Fruit fly (Drosophila melanogaster) whole organism, embryonic: Measurements from ENCODE around the gene CG42579.

Experiments used
- Ada2b ChIP-seq: fragments of 200-800 bp; sonication (Bioruptor generic); IDR thresholded peaks from 2 replicates; pipeline ENCODE4 v1.3.6; 2022; ENCODE audit warnings: missing biosample characterization, missing genetic modification characterization
- Antp ChIP-seq: fragments of 200-800 bp; sonication (Bioruptor generic); optimal IDR thresholded peaks from 3 replicates; lab custom pipeline; 2016; ENCODE audit warnings: missing biosample characterization, missing genetic modification characterization
- Awh ChIP-seq: fragments of 200-800 bp; sonication (Bioruptor generic); IDR thresholded peaks from 2 replicates; pipeline ENCODE4, ENCODE4 v1.3.6; 2022; ENCODE audit warnings: missing biosample characterization, missing genetic modification characterization
- BEAF-32 ChIP-seq: fragments of 200-800 bp; sonication (Bioruptor generic); optimal IDR thresholded peaks from 3 replicates; lab custom pipeline; 2017; ENCODE audit warnings: missing biosample characterization, missing genetic modification characterization, mild to moderate bottlenecking, moderate library complexity, missing genetic modification reagents
- Blimp-1 ChIP-seq: fragments of 200-800 bp; sonication (Bioruptor generic); optimal IDR thresholded peaks from 3 replicates; lab custom pipeline; 2018; ENCODE audit warnings: missing biosample characterization, missing genetic modification characterization, mild to moderate bottlenecking, moderate library complexity, missing genetic modification reagents
- CG12155 ChIP-seq: fragments of 200-800 bp; sonication (Bioruptor generic); optimal IDR thresholded peaks from 3 replicates; lab custom pipeline; 2016; ENCODE audit warnings: missing biosample characterization, missing genetic modification characterization
- CG12659 ChIP-seq: fragments of 200-800 bp; sonication (Bioruptor generic); optimal IDR thresholded peaks from 3 replicates; lab custom pipeline; 2017; ENCODE audit warnings: mild to moderate bottlenecking, missing biosample characterization, missing genetic modification reagents, missing genetic modification characterization
- CG14014 ChIP-seq: fragments of 200-800 bp; sonication (Bioruptor generic); IDR thresholded peaks from 2 replicates; pipeline ENCODE4 v1.3.6; 2022; ENCODE audit warnings: missing biosample characterization, missing genetic modification characterization
- CG15269 ChIP-seq: fragments of 200-800 bp; sonication (Bioruptor generic); optimal IDR thresholded peaks from 2 replicates; lab custom pipeline; 2018; ENCODE audit warnings: missing biosample characterization, mild to moderate bottlenecking, missing genetic modification characterization, moderate library complexity
- CG16863 ChIP-seq: fragments of 200-800 bp; sonication (Bioruptor generic); optimal IDR thresholded peaks from 3 replicates; lab custom pipeline; 2016; ENCODE audit warnings: missing biosample characterization, missing genetic modification characterization
- CG2116 ChIP-seq: fragments of 200-800 bp; sonication (Bioruptor generic); optimal IDR thresholded peaks from 3 replicates; lab custom pipeline; 2018; ENCODE audit warnings: missing biosample characterization, mild to moderate bottlenecking, missing genetic modification characterization
- CG30020 ChIP-seq: fragments of 200-800 bp; optimal IDR thresholded peaks from 2 replicates; lab custom pipeline; 2019; ENCODE audit warnings: missing biosample characterization, mild to moderate bottlenecking, missing genetic modification characterization, moderate library complexity
- CG30403 ChIP-seq: fragments of 200-800 bp; sonication (Bioruptor generic); optimal IDR thresholded peaks from 3 replicates; lab custom pipeline; 2016; ENCODE audit warnings: missing biosample characterization, missing genetic modification characterization
- CG3065 ChIP-seq: fragments of 200-800 bp; sonication (Bioruptor generic); optimal IDR thresholded peaks from 2 replicates; lab custom pipeline; 2016; ENCODE audit warnings: missing biosample characterization, missing genetic modification characterization
- CG3163 ChIP-seq: fragments of 200-800 bp; sonication (Bioruptor generic); optimal IDR thresholded peaks from 3 replicates; lab custom pipeline; 2016; ENCODE audit warnings: missing biosample characterization, missing genetic modification characterization
- CG8388 ChIP-seq: fragments of 200-800 bp; sonication (Bioruptor generic); optimal IDR thresholded peaks from 2 replicates; lab custom pipeline; 2019; ENCODE audit warnings: missing biosample characterization, mild to moderate bottlenecking, missing genetic modification characterization, moderate library complexity
- CG9727 ChIP-seq: fragments of 200-800 bp; sonication (Bioruptor generic); optimal IDR thresholded peaks from 3 replicates; lab custom pipeline; 2017; ENCODE audit warnings: missing biosample characterization, mild to moderate bottlenecking, missing genetic modification characterization
- CG9817 ChIP-seq: fragments of 200-800 bp; sonication (Bioruptor generic); optimal IDR thresholded peaks from 2 replicates; lab custom pipeline; 2018; ENCODE audit warnings: missing biosample characterization, mild to moderate bottlenecking, missing genetic modification characterization, moderate library complexity
- CrebB ChIP-seq: fragments of 200-800 bp; sonication (Bioruptor generic); optimal IDR thresholded peaks from 3 replicates; lab custom pipeline; 2018; ENCODE audit warnings: missing biosample characterization, mild to moderate bottlenecking, missing genetic modification characterization
- Dref ChIP-seq: fragments of 200-800 bp; sonication (Bioruptor generic); IDR thresholded peaks from 2 replicates; pipeline ENCODE4 v1.3.6; 2022; ENCODE audit warnings: missing biosample characterization, missing genetic modification characterization
- Gug ChIP-seq: fragments of 200-800 bp; sonication (Bioruptor generic); IDR thresholded peaks from 4 replicates; pipeline ENCODE4 v1.3.6; 2022; ENCODE audit warnings: missing biosample characterization, missing genetic modification characterization
- H2.0 ChIP-seq: fragments of 200-800 bp; sonication (Bioruptor generic); IDR thresholded peaks from 2 replicates; pipeline ENCODE4 v1.3.6; 2022; ENCODE audit warnings: missing biosample characterization, missing genetic modification characterization
- HLH54F ChIP-seq: fragments of 200-800 bp; sonication (Bioruptor generic); optimal IDR thresholded peaks from 3 replicates; lab custom pipeline; 2016; ENCODE audit warnings: missing biosample characterization, missing genetic modification characterization
- Sox102F ChIP-seq: fragments of 200-800 bp; sonication (Bioruptor generic); optimal IDR thresholded peaks from 2 replicates; lab custom pipeline; 2018; ENCODE audit warnings: missing biosample characterization, mild to moderate bottlenecking, missing genetic modification characterization, moderate library complexity
- Xbp1 ChIP-seq: fragments of 200-800 bp; sonication (Bioruptor generic); optimal IDR thresholded peaks from 3 replicates; lab custom pipeline; 2016; ENCODE audit warnings: missing biosample characterization, mild to moderate bottlenecking, missing genetic modification characterization
- ash1 ChIP-seq: fragments of 200-800 bp; sonication (Bioruptor generic); optimal IDR thresholded peaks from 2 replicates; lab custom pipeline; 2018; ENCODE audit warnings: missing biosample characterization, mild to moderate bottlenecking, missing genetic modification characterization
- chm ChIP-seq: fragments of 200-800 bp; sonication (Bioruptor generic); IDR thresholded peaks from 2 replicates; pipeline ENCODE4 v1.3.6; 2022; ENCODE audit warnings: missing biosample characterization, missing genetic modification characterization
- da ChIP-seq: fragments of 200-800 bp; sonication (Bioruptor generic); optimal IDR thresholded peaks from 2 replicates; lab custom pipeline; 2016; ENCODE audit warnings: missing biosample characterization, missing genetic modification characterization
- dmrt99B ChIP-seq: fragments of 200-800 bp; sonication (Bioruptor generic); optimal IDR thresholded peaks from 2 replicates; lab custom pipeline; 2018; ENCODE audit warnings: missing biosample characterization, mild to moderate bottlenecking, missing genetic modification characterization, moderate library complexity
- dysf ChIP-seq: fragments of 200-800 bp; sonication (Bioruptor generic); IDR thresholded peaks from 3 replicates; pipeline ENCODE4 v1.3.6; 2022; ENCODE audit warnings: missing biosample characterization, missing genetic modification characterization
- ems ChIP-seq: fragments of 200-800 bp; sonication (Bioruptor generic); optimal IDR thresholded peaks from 3 replicates; lab custom pipeline; 2016; ENCODE audit warnings: missing biosample characterization, missing genetic modification characterization
- ewg ChIP-seq: fragments of 200-800 bp; sonication (Bioruptor generic); optimal IDR thresholded peaks from 3 replicates; lab custom pipeline; 2017; ENCODE audit warnings: mild to moderate bottlenecking, missing biosample characterization, missing genetic modification reagents, missing genetic modification characterization
- fd96Cb ChIP-seq: fragments of 200-800 bp; sonication (Bioruptor generic); optimal IDR thresholded peaks from 2 replicates; lab custom pipeline; 2018; ENCODE audit warnings: missing biosample characterization, mild to moderate bottlenecking, missing genetic modification characterization, moderate library complexity
- her ChIP-seq: fragments of 200-800 bp; sonication (Bioruptor generic); optimal IDR thresholded peaks from 2 replicates; lab custom pipeline; 2016; ENCODE audit warnings: missing biosample characterization, missing genetic modification characterization
- hkb ChIP-seq, 2 experiments: fragments of 200-800 bp in 1 of 2; fragments of >200 bp in 1 of 2; sonication (Bioruptor generic) in 1 of 2; IDR thresholded peaks in 1 of 2; optimal IDR thresholded peaks in 1 of 2; 2 replicates each; pipeline versions ENCODE4 v1.3.6 to Lab custom; 2017 to 2022; ENCODE audit warnings: missing biosample characterization in 1 of 2, missing genetic modification characterization in 1 of 2
- insv ChIP-seq, 2 experiments: fragments of 200-800 bp; sonication (Bioruptor generic); optimal IDR thresholded peaks; 3 replicates each; lab custom pipeline; 2016 to 2018; ENCODE audit warnings: missing biosample characterization in 2 of 2, missing genetic modification characterization in 2 of 2
- jumu ChIP-seq: fragments of 200-800 bp; sonication (Bioruptor generic); optimal IDR thresholded peaks from 3 replicates; lab custom pipeline; 2016; ENCODE audit warnings: missing biosample characterization, missing genetic modification characterization
- lov ChIP-seq, 2 experiments: fragments of 200-800 bp in 1 of 2; fragments of >200 bp in 1 of 2; sonication (Bioruptor generic) in 1 of 2; IDR thresholded peaks in 1 of 2; optimal IDR thresholded peaks in 1 of 2; 2 replicates in 1 of 2; 3 replicates in 1 of 2; pipeline versions ENCODE4 v1.3.6 to Lab custom; 2017 to 2022; ENCODE audit warnings: missing biosample characterization in 1 of 2, missing genetic modification characterization in 1 of 2
- nerfin-1 ChIP-seq: fragments of 200-800 bp; sonication (Bioruptor generic); optimal IDR thresholded peaks from 3 replicates; lab custom pipeline; 2019; ENCODE audit warnings: missing biosample characterization, mild to moderate bottlenecking, missing genetic modification characterization, moderate library complexity
- org-1 ChIP-seq: fragments of 200-800 bp; sonication (Bioruptor generic); optimal IDR thresholded peaks from 2 replicates; lab custom pipeline; 2017; ENCODE audit warnings: missing biosample characterization, missing genetic modification characterization
- pan ChIP-seq, 4 experiments: fragments of >200 bp in 3 of 4; fragments of 200-800 bp in 1 of 4; sonication (Bioruptor generic) in 1 of 4; optimal IDR thresholded peaks in 3 of 4; IDR thresholded peaks in 1 of 4; 2 replicates each; pipeline versions ENCODE4 v1.3.6 to Lab custom; 2017 to 2022; ENCODE audit warnings: missing biosample characterization in 2 of 4, missing genetic modification characterization in 2 of 4, mixed read lengths in 1 of 4
- prd ChIP-seq, 3 experiments: fragments of >200 bp in 2 of 3; fragments of 200-800 bp in 1 of 3; sonication (Bioruptor generic) in 1 of 3; optimal IDR thresholded peaks in 2 of 3; IDR thresholded peaks in 1 of 3; 2 replicates in 2 of 3; 3 replicates in 1 of 3; pipeline versions ENCODE4 v1.3.6 to Lab custom; 2017 to 2022; ENCODE audit warnings: missing biosample characterization in 1 of 3, missing genetic modification characterization in 1 of 3
- sc ChIP-seq, 3 experiments: fragments of >200 bp in 2 of 3; fragments of 200-800 bp in 1 of 3; sonication (Bioruptor generic) in 1 of 3; optimal IDR thresholded peaks; 2 replicates in 2 of 3; 3 replicates in 1 of 3; lab custom pipeline; 2017; ENCODE audit warnings: mild to moderate bottlenecking in 1 of 3, missing biosample characterization in 1 of 3, missing genetic modification characterization in 1 of 3, missing genetic modification reagents in 1 of 3
- sens-2 ChIP-seq: fragments of 200-800 bp; sonication (Bioruptor generic); IDR thresholded peaks from 2 replicates; pipeline ENCODE4 v1.3.6; 2022; ENCODE audit warnings: missing biosample characterization, missing genetic modification characterization
- seq ChIP-seq: fragments of 200-800 bp; sonication (Bioruptor generic); IDR thresholded peaks from 2 replicates; pipeline ENCODE4 v1.3.6; 2022; ENCODE audit warnings: missing biosample characterization, missing genetic modification characterization
- wek ChIP-seq: fragments of 200-800 bp; sonication (Bioruptor generic); optimal IDR thresholded peaks from 3 replicates; lab custom pipeline; 2018; ENCODE audit warnings: missing biosample characterization, mild to moderate bottlenecking, missing genetic modification characterization, moderate library complexity
- zen ChIP-seq: fragments of 200-800 bp; sonication (Bioruptor generic); optimal IDR thresholded peaks from 3 replicates; lab custom pipeline; 2018; ENCODE audit warnings: missing biosample characterization, mild to moderate bottlenecking, missing genetic modification characterization, moderate library complexity

The CG42579 gene

dm6 chrX:20511382-20511853 is 16.0 kb upstream of the CG42579 start, which contains the start of gene CG1812 (continued):
- TF ChIP-seq CrebB (tag; lab: Kevin White, UChicago) (peak; percentile 38), chm (GFP tag; lab: Robert Waterston, UW) (peak; percentile 69), ash1 (GFP tag; lab: Kevin White, UChicago) (no peak), ewg (GFP tag; lab: Kevin White, UChicago) (peak; percentile 13), CG30403 (peak; percentile 43), hkb (optimal IDR thresholded peaks at IDR 0.05; lab: Kevin White, UChicago) (no peak), hkb (GFP tag; IDR thresholded peaks at IDR 0.05; lab: Robert Waterston, UW) (peak; percentile 65), Ada2b (GFP tag; lab: Robert Waterston, UW) (peak; percentile 47; the same call in 1 of the 2 replicates), CG12155 (GFP tag; lab: Kevin White, UChicago) (no peak), CG30020 (tag; lab: Kevin White, UChicago) (no peak), fd96Cb (tag; lab: Kevin White, UChicago) (peak; percentile 17), dysf (peak; percentile 61; the same call in 2 of the 3 replicates), CG8388 (GFP tag; lab: Kevin White, UChicago) (peak; percentile 5), CG2116 (GFP tag; lab: Kevin White, UChicago) (peak; percentile 13), insv (GFP tag; optimal IDR thresholded peaks at IDR 0.05; lab: Kevin White, UChicago) (peak in 1 of 2 experiments; percentile 44), CG3163 (GFP tag; lab: Kevin White, UChicago) (no peak), sc (optimal IDR thresholded peaks at IDR 0.05; lab: Kevin White, UChicago) (no peak), sc (GFP tag; optimal IDR thresholded peaks at IDR 0.05; lab: Kevin White, UChicago) (no peak), wek (GFP tag; lab: Kevin White, UChicago) (peak; percentile 11), CG9817 (tag; lab: Kevin White, UChicago) (no peak), Sox102F (GFP tag; lab: Kevin White, UChicago) (peak; percentile 37), HLH54F (no peak), CG14014 (GFP tag; lab: Robert Waterston, UW) (peak; percentile 50; the same call in 1 of the 2 replicates), CG12659 (GFP tag; lab: Kevin White, UChicago) (peak; percentile 30), seq (GFP tag; lab: Robert Waterston, UW) (peak; percentile 50; the same call in 1 of the 2 replicates), lov (optimal IDR thresholded peaks at IDR 0.05; lab: Kevin White, UChicago) (no peak), lov (GFP tag; IDR thresholded peaks at IDR 0.05; lab: Robert Waterston, UW) (no peak), Gug (GFP tag; lab: Robert Waterston, UW) (peak; percentile 38; the same call in 1 of the 4 replicates), org-1 (GFP tag; lab: Kevin White, UChicago) (peak; percentile 8), ems (GFP tag; lab: Kevin White, UChicago) (peak; percentile 19), CG3065 (no peak), BEAF-32 (GFP tag; lab: Kevin White, UChicago) (peak; percentile 23), H2.0 (GFP tag; lab: Robert Waterston, UW) (0 out of 2 replicates have a peak, but pooled peaks have one; percentile 21), Blimp-1 (GFP tag; lab: Kevin White, UChicago) (peak; percentile 19), jumu (GFP tag; lab: Kevin White, UChicago) (no peak), her (GFP tag; lab: Kevin White, UChicago) (peak; percentile 48), nerfin-1 (peak; percentile 8), da (no peak), pan (optimal IDR thresholded peaks at IDR 0.05; lab: Kevin White, UChicago) (no peak), pan (GFP tag; optimal IDR thresholded peaks at IDR 0.05 in 1 of 2, IDR thresholded peaks at IDR 0.05 in 1 of 2) (peak in 1 of 2 experiments; percentile 49), prd (optimal IDR thresholded peaks at IDR 0.05; lab: Kevin White, UChicago) (no peak), prd (GFP tag; IDR thresholded peaks at IDR 0.05; lab: Robert Waterston, UW) (peak; percentile 60), Dref (GFP tag; lab: Robert Waterston, UW) (peak; percentile 40), zen (tag; lab: Kevin White, UChicago) (no peak), CG9727 (peak; percentile 13), CG16863 (peak; percentile 4), Xbp1 (GFP tag; lab: Kevin White, UChicago) (peak; percentile 23), dmrt99B (peak; percentile 32), Awh (GFP tag; lab: Robert Waterston, UW) (peak; percentile 45; the same call in 1 of the 2 replicates), CG15269 (peak; percentile 37), Antp (GFP tag; lab: Kevin White, UChicago) (no peak), sens-2 (GFP tag; lab: Robert Waterston, UW) (0 out of 2 replicates have a peak, but pooled peaks have one; percentile 16)
